Fruit fly (Drosophila melanogaster): ENCODE results near the gene Kots.

- TF ChIP-seq Blimp-1 (GFP tag; optimal IDR thresholded peaks at IDR 0.05) (no peak), spab (GFP tag; optimal IDR thresholded peaks at IDR 0.05) (peak; percentile 84), Hr39 (GFP tag; optimal IDR thresholded peaks at IDR 0.05) (peak; percentile 65), Gug (GFP tag; IDR thresholded peaks at IDR 0.05) (peak; percentile 75)
These were observed 21.1 kb upstream of the Kots start for dm6 chr3R:13984922-13985581.

Measured in whole organism, prepupa.